Worm (Caenorhabditis elegans) whole organism, L4 larva: ENCODE measurements around the gene F34H10.3.

ENCODE experiments used
- aly-2 ChIP-seq: sonication (generic microtip); optimal IDR thresholded peaks from 2 replicates; lab custom pipeline; 2018; ENCODE audit warnings: missing biosample characterization, missing genetic modification characterization
- ceh-44 ChIP-seq: fragments of 200-800 bp; sonication (Bioruptor generic); IDR thresholded peaks from 2 replicates; pipeline ENCODE4 v1.3.6; 2022; ENCODE audit warnings: missing genetic modification reagents, missing genetic modification characterization, missing compliant biosample characterization
- daf-19 ChIP-seq: fragments of 200-800 bp; sonication (Bioruptor generic); conservative IDR thresholded peaks from 2 replicates; pipeline ENCODE4 v1.3.6; 2022; ENCODE audit warnings: missing genetic modification characterization, missing compliant biosample characterization
- mxl-3 ChIP-seq: fragments of 200-800 bp; sonication (Bioruptor generic); optimal IDR thresholded peaks from 2 replicates; lab custom pipeline; 2018; ENCODE audit warnings: mild to moderate bottlenecking, missing genetic modification characterization, missing compliant biosample characterization
- nhr-11 ChIP-seq: fragments of 150-350 bp; optimal IDR thresholded peaks from 2 replicates; lab custom pipeline; 2014; ENCODE audit warnings: missing biosample characterization, missing genetic modification characterization
- nhr-42 ChIP-seq: fragments of 200-800 bp; sonication (Bioruptor generic); IDR thresholded peaks from 2 replicates; pipeline ENCODE4 v1.3.6; 2022; ENCODE audit warnings: missing genetic modification characterization, missing compliant biosample characterization
- nhr-77 ChIP-seq: fragments of 150-350 bp; optimal IDR thresholded peaks from 2 replicates; lab custom pipeline; 2014; ENCODE audit warnings: missing biosample characterization, missing genetic modification characterization
- pha-4 ChIP-seq, 2 experiments: fragments of 150-350 bp in 1 of 2; fragments of 200-800 bp in 1 of 2; sonication (Bioruptor generic) in 1 of 2; IDR thresholded peaks in 1 of 2; optimal IDR thresholded peaks in 1 of 2; 2 replicates each; pipeline versions ENCODE4 v1.3.6 to Lab custom; 2014 to 2022; ENCODE audit warnings: missing genetic modification characterization in 2 of 2, missing genetic modification reagents in 2 of 2, missing biosample characterization in 1 of 2, missing compliant biosample characterization in 1 of 2
- rbr-2 ChIP-seq: sonication (generic microtip); optimal IDR thresholded peaks from 2 replicates; lab custom pipeline; 2016; ENCODE audit warnings: missing genotype, missing genetic modification characterization, missing compliant biosample characterization
- skn-1 ChIP-seq: fragments of 150-350 bp; optimal IDR thresholded peaks from 2 replicates; lab custom pipeline; 2014; ENCODE audit warnings: missing biosample characterization, missing genetic modification characterization
- snpc-4 ChIP-seq: fragments of 150-350 bp; optimal IDR thresholded peaks from 2 replicates; lab custom pipeline; 2014; ENCODE audit warnings: missing biosample characterization, missing genetic modification characterization
- unc-62 ChIP-seq, 3 experiments: fragments of 150-350 bp in 1 of 3; sonication (generic microtip); optimal IDR thresholded peaks in 2 of 3; peaks in 1 of 3; 1 replicate in 1 of 3; 2 replicates in 2 of 3; lab custom pipeline; 2014 to 2017; ENCODE audit warnings: missing biosample characterization in 3 of 3, missing genetic modification characterization in 3 of 3, missing genetic modification reagents in 3 of 3, missing genotype in 1 of 3
- zag-1 ChIP-seq: fragments of 150-350 bp; optimal IDR thresholded peaks from 2 replicates; lab custom pipeline; 2014; ENCODE audit warnings: missing biosample characterization, missing genetic modification characterization
- zip-2 ChIP-seq: fragments of 150-350 bp; optimal IDR thresholded peaks from 2 replicates; lab custom pipeline; 2014; ENCODE audit warnings: missing biosample characterization, missing genetic modification characterization

- TF ChIP-seq zip-2 (tag; lab: Kevin White, UChicago) (no peak), nhr-77 (tag; lab: Kevin White, UChicago) (no peak), unc-62 (GFP tag; optimal IDR thresholded peaks at IDR 0.05 in 1 of 2; lab: Kevin White, UChicago) (no peak), unc-62 (tag; optimal IDR thresholded peaks at IDR 0.05; lab: Kevin White, UChicago) (no peak), snpc-4 (tag; lab: Kevin White, UChicago) (no peak), nhr-11 (tag; lab: Kevin White, UChicago) (peak; percentile 29), zag-1 (tag; lab: Kevin White, UChicago) (no peak), daf-19 (GFP tag; lab: Robert Waterston, UW) (no peak), aly-2 (tag; lab: Kevin White, UChicago) (no peak), pha-4 (GFP tag; IDR thresholded peaks at IDR 0.05; lab: Robert Waterston, UW) (no peak), pha-4 (tag; optimal IDR thresholded peaks at IDR 0.05; lab: Kevin White, UChicago) (no peak), ceh-44 (no peak), mxl-3 (GFP tag; lab: Kevin White, UChicago) (no peak), nhr-42 (GFP tag; lab: Robert Waterston, UW) (no peak), skn-1 (tag; lab: Kevin White, UChicago) (no peak), rbr-2 (no peak)
These were observed 26.7 kb downstream of the F34H10.3 start for ce11 chrX:9608127-9608526.
